Fruit fly (Drosophila melanogaster) whole organism, wandering third instar larva: ENCODE results near the gene kipf.

Experiments used
- GATAd ChIP-seq: sonication (Bioruptor generic); optimal IDR thresholded peaks from 2 replicates; lab custom pipeline; 2016; ENCODE audit warnings: missing biosample characterization, missing genetic modification characterization
- Myc ChIP-seq: fragments of >200 bp; optimal IDR thresholded peaks from 2 replicates; lab custom pipeline; 2017
- OdsH ChIP-seq: fragments of 200-800 bp; sonication (Bioruptor generic); optimal IDR thresholded peaks from 2 replicates; lab custom pipeline; 2016; ENCODE audit warnings: missing biosample characterization, mild to moderate bottlenecking, missing genetic modification characterization
- dmrt93B ChIP-seq: fragments of 200-800 bp; sonication (Bioruptor generic); optimal IDR thresholded peaks from 2 replicates; lab custom pipeline; 2018; ENCODE audit warnings: missing biosample characterization, mild to moderate bottlenecking, missing genetic modification characterization
- jim ChIP-seq: fragments of 175-275, 200-325 bp; sonication (Bioruptor generic); optimal IDR thresholded peaks from 2 replicates; lab custom pipeline; 2016; ENCODE audit warnings: missing biosample characterization, mild to moderate bottlenecking, missing genetic modification characterization
- lola ChIP-seq: fragments of >200 bp; optimal IDR thresholded peaks from 2 replicates; lab custom pipeline; 2017; ENCODE audit warnings: missing biosample characterization, missing genetic modification characterization

- no peak for TF ChIP-seq lola (GFP tag; lab: Kevin White, UChicago)
- TF ChIP-seq dmrt93B (GFP tag; lab: Kevin White, UChicago) = no peak
- no peak for TF ChIP-seq Myc (lab: Kevin White, UChicago)
- TF ChIP-seq OdsH (GFP tag; lab: Kevin White, UChicago) = no peak
- TF ChIP-seq GATAd (GFP tag; lab: Kevin White, UChicago) = no peak
- TF ChIP-seq jim (GFP tag; lab: Kevin White, UChicago) = no peak
Measured at dm6 chr3R:7926354-7926753, 12.7 kb downstream of the kipf start.
